Fruit fly (Drosophila melanogaster): ENCODE data around the gene PCNA2.

The PCNA2 gene

dm6 chr2L:19548158-19548557 lies 35.6 kb downstream of the PCNA2 start, which contains the start of gene Tep4:
Gene Tep4 (plus strand): TSS chr2L:19548507.
- TF ChIP-seq Sp1 (GFP tag; optimal IDR thresholded peaks at IDR 0.05): no peak
- peak; percentile 22 to 55 for TF ChIP-seq dl (GFP tag; optimal IDR thresholded peaks at IDR 0.05; ENCODE audit: insufficient read depth in 1 of 2, partially characterized antibody in 2 of 2)
- TF ChIP-seq sage (GFP tag; optimal IDR thresholded peaks at IDR 0.05): no peak
- TF ChIP-seq N (GFP tag; optimal IDR thresholded peaks at IDR 0.05): no peak
- TF ChIP-seq CrebA (GFP tag; optimal IDR thresholded peaks at IDR 0.05; ENCODE audit: borderline replicate concordance): no peak
- no peak for TF ChIP-seq pan (optimal IDR thresholded peaks at IDR 0.05)
- no peak for TF ChIP-seq rgr (GFP tag; optimal IDR thresholded peaks at IDR 0.05)
- no peak for TF ChIP-seq br (GFP tag; optimal IDR thresholded peaks at IDR 0.05)
- TF ChIP-seq Rel (GFP tag; optimal IDR thresholded peaks at IDR 0.05): peak; percentile 36
- peak; percentile 99 for TF ChIP-seq Rel (tag; optimal IDR thresholded peaks at IDR 0.05)
- peak; percentile 35 for TF ChIP-seq Jra (GFP tag; optimal IDR thresholded peaks at IDR 0.05)
- TF ChIP-seq Hr78 (GFP tag; optimal IDR thresholded peaks at IDR 0.05): no peak
- TF ChIP-seq Dif (GFP tag; optimal IDR thresholded peaks at IDR 0.05; ENCODE audit: partially characterized antibody): no peak

- no peak for TF ChIP-seq Rel (GFP tag; optimal IDR thresholded peaks at IDR 0.05)
- peak; percentile 70 for TF ChIP-seq Rel (tag; optimal IDR thresholded peaks at IDR 0.05)
- peak; percentile 6 for TF ChIP-seq CG32264 (GFP tag; optimal IDR thresholded peaks at IDR 0.05)
- TF ChIP-seq N (GFP tag; optimal IDR thresholded peaks at IDR 0.05): no peak
- TF ChIP-seq OdsH (GFP tag; optimal IDR thresholded peaks at IDR 0.05): peak; percentile 10
- peak; percentile 4 for TF ChIP-seq CG9705 (GFP tag; optimal IDR thresholded peaks at IDR 0.05)
- peak; percentile 51 for TF ChIP-seq fru (GFP tag; optimal IDR thresholded peaks at IDR 0.05)
- peak in 1 of 2 experiments; percentile 59 for TF ChIP-seq foxo (GFP tag; optimal IDR thresholded peaks at IDR 0.05)
- no peak for TF ChIP-seq jim (GFP tag; optimal IDR thresholded peaks at IDR 0.05)
- TF ChIP-seq Sp1 (GFP tag; optimal IDR thresholded peaks at IDR 0.05): peak; percentile 51
- TF ChIP-seq dsf (GFP tag; optimal IDR thresholded peaks at IDR 0.05; ENCODE audit: borderline replicate concordance): no peak
- TF ChIP-seq h (GFP tag; optimal IDR thresholded peaks at IDR 0.05): peak; percentile 45
- peak; percentile 86 for TF ChIP-seq psq (GFP tag; optimal IDR thresholded peaks at IDR 0.05)
- no peak for TF ChIP-seq Vsx2 (GFP tag; optimal IDR thresholded peaks at IDR 0.05; ENCODE audit: partially characterized antibody)
- peak; percentile 43 for TF ChIP-seq sv (GFP tag; optimal IDR thresholded peaks at IDR 0.05)
- TF ChIP-seq br (GFP tag; optimal IDR thresholded peaks at IDR 0.05): peak; percentile 47
- peak in 1 of 2 experiments; percentile 7 for TF ChIP-seq dl (GFP tag; optimal IDR thresholded peaks at IDR 0.05; ENCODE audit: insufficient read depth in 1 of 2, partially characterized antibody in 2 of 2)
- TF ChIP-seq woc (GFP tag; optimal IDR thresholded peaks at IDR 0.05): peak; percentile 14
- TF ChIP-seq ey (GFP tag; optimal IDR thresholded peaks at IDR 0.05): peak; percentile 35
- TF ChIP-seq rgr (GFP tag; optimal IDR thresholded peaks at IDR 0.05): peak; percentile 38
- TF ChIP-seq tai (GFP tag; optimal IDR thresholded peaks at IDR 0.05): peak; percentile 34
- TF ChIP-seq Jra (GFP tag; optimal IDR thresholded peaks at IDR 0.05): peak; percentile 60
- TF ChIP-seq brk (GFP tag; optimal IDR thresholded peaks at IDR 0.05): no peak
- TF ChIP-seq HLH106 (tag; optimal IDR thresholded peaks at IDR 0.05): peak; percentile 23
These were observed 36.7 kb downstream of the PCNA2 start, which contains the start of gene CG10337 for dm6 chr2L:19546869-19547710. Gene CG10337 (minus strand): TSS chr2L:19546959.

dm6 chr2L:19543010-19543564 lies 40.7 kb downstream of the PCNA2 start:
- peak; percentile 57 for TF ChIP-seq brk (GFP tag; optimal IDR thresholded peaks at IDR 0.05)
- no peak for TF ChIP-seq N (GFP tag; optimal IDR thresholded peaks at IDR 0.05)
- TF ChIP-seq Abd-B (GFP tag; optimal IDR thresholded peaks at IDR 0.05): no peak
- no peak for TF ChIP-seq foxo (GFP tag; optimal IDR thresholded peaks at IDR 0.05)
- TF ChIP-seq h (GFP tag; optimal IDR thresholded peaks at IDR 0.05): peak; percentile 19
- TF ChIP-seq Jra (GFP tag; optimal IDR thresholded peaks at IDR 0.05): no peak
- TF ChIP-seq dmrt93B (GFP tag; optimal IDR thresholded peaks at IDR 0.05): no peak
- TF ChIP-seq dsf (GFP tag; optimal IDR thresholded peaks at IDR 0.05; ENCODE audit: borderline replicate concordance): no peak
- TF ChIP-seq fru (GFP tag; optimal IDR thresholded peaks at IDR 0.05): no peak
- no peak for TF ChIP-seq OdsH (GFP tag; optimal IDR thresholded peaks at IDR 0.05)
- no peak for TF ChIP-seq usp (GFP tag; optimal IDR thresholded peaks at IDR 0.05)
- TF ChIP-seq Rel (GFP tag; optimal IDR thresholded peaks at IDR 0.05): no peak
- peak; percentile 96 for TF ChIP-seq Rel (tag; optimal IDR thresholded peaks at IDR 0.05)
- no peak for TF ChIP-seq sv (GFP tag; optimal IDR thresholded peaks at IDR 0.05)
- no peak for TF ChIP-seq Hr83 (GFP tag; optimal IDR thresholded peaks at IDR 0.05; ENCODE audit: poor library complexity, severe bottlenecking)
- no peak for TF ChIP-seq Dfd (GFP tag; optimal IDR thresholded peaks at IDR 0.05)
- TF ChIP-seq CG9705 (GFP tag; optimal IDR thresholded peaks at IDR 0.05): no peak
- no peak for TF ChIP-seq pan (optimal IDR thresholded peaks at IDR 0.05)
- TF ChIP-seq CrebA (GFP tag; optimal IDR thresholded peaks at IDR 0.05; ENCODE audit: borderline replicate concordance): no peak
- peak; percentile 16 for TF ChIP-seq Myc (optimal IDR thresholded peaks at IDR 0.05)
- TF ChIP-seq dl (GFP tag; optimal IDR thresholded peaks at IDR 0.05; ENCODE audit: insufficient read depth in 1 of 2, partially characterized antibody in 2 of 2): no peak
- TF ChIP-seq ey (GFP tag; optimal IDR thresholded peaks at IDR 0.05): no peak
- TF ChIP-seq lola (GFP tag; optimal IDR thresholded peaks at IDR 0.05): no peak
- no peak for TF ChIP-seq HLH106 (tag; optimal IDR thresholded peaks at IDR 0.05)
- no peak for TF ChIP-seq Mio (GFP tag; optimal IDR thresholded peaks at IDR 0.05)
- no peak for TF ChIP-seq GATAd (GFP tag; optimal IDR thresholded peaks at IDR 0.05)
- peak; percentile 14 for TF ChIP-seq Hnf4 (GFP tag; optimal IDR thresholded peaks at IDR 0.05)
- no peak for TF ChIP-seq Dif (GFP tag; optimal IDR thresholded peaks at IDR 0.05; ENCODE audit: partially characterized antibody)
- no peak for TF ChIP-seq CG32264 (GFP tag; optimal IDR thresholded peaks at IDR 0.05)

Data from whole organism, wandering third instar larva.